Fruit fly (Drosophila melanogaster) whole organism: ENCODE measurements around the gene png.

ENCODE experiments used
- Dll ChIP-seq: fragments of >200 bp; optimal IDR thresholded peaks from 2 replicates; lab custom pipeline; 2017
- pan ChIP-seq: fragments of >200 bp; optimal IDR thresholded peaks from 2 replicates; lab custom pipeline; 2017

DNA sequence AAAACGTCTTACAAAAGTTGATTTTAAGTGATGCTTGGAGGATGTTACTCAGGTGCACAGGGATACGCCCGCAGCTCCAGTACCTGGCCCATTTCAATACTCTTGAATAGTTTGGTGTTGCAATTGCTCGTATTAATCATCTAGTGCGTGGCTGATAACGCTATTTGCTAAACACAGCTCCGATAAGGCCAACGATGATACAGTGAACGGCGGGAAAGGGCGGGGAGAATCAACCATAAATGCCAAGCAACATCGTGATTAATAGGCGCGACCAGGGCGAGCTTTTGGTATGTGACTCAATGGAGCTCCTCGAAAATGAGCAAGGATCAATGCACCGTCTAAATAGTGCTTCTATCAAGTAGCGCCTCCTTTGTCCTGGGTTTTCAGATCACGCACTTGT is 10.6 kb downstream of the png start:
- TF ChIP-seq pan (lab: Kevin White, UChicago) (no peak), Dll (lab: Kevin White, UChicago) (no peak)
